Worm (Caenorhabditis elegans): Measurements from ENCODE around the gene mth-1.

The mth-1 gene

DNA sequence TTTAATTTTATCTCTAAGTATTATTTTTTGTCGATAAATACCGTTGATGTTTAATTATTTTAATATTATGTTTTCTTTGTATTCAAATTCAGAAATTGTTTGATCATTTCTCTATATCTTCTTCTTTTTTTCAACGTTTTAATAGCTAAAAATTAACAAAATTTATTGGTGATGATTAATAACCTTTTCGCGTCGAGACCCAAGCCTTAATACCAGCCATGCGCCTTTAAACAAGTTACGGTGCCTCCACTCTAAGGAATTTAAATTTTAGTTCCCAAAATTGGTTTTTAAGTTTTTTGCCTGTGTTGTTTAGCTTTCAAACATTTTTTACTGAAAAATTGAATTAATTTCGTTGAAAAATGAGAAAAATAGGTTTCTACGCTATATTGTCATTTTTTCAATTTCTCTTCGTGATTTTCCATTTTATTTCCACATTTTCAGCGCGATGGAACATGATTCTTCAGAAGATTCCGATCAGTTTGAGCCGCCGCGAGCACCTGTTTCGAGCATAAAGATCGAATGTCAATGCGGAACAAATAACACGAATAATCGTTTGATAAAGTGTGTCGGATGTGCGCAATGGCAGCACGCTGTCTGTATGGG, 25.6 kb upstream of the mth-1 start, which contains the start of gene C16A11.3 (continued):
- peak; percentile 64 for TF ChIP-seq snpc-1.3 (tag; optimal IDR thresholded peaks at IDR 0.05; ENCODE audit: insufficient read depth)
- no peak for TF ChIP-seq B0336.3 (GFP tag; IDR thresholded peaks at IDR 0.05)
- peak; percentile 87 for TF ChIP-seq madf-6 (GFP tag; IDR thresholded peaks at IDR 0.05)
- peak; percentile 48 for TF ChIP-seq madf-8 (GFP tag; conservative IDR thresholded peaks at IDR 0.05)
- TF ChIP-seq lin-54 (GFP tag; optimal IDR thresholded peaks at IDR 0.05), result peak; percentile 12
- TF ChIP-seq ztf-28 (GFP tag; IDR thresholded peaks at IDR 0.05), result no peak
- no peak for TF ChIP-seq dpff-1 (tag; optimal IDR thresholded peaks at IDR 0.05)
- peak; percentile 65 for TF ChIP-seq snpc-3.4 (tag; optimal IDR thresholded peaks at IDR 0.05)
- peak; percentile 72 for TF ChIP-seq ekl-4 (GFP tag; IDR thresholded peaks at IDR 0.05)
- TF ChIP-seq lsl-1 (GFP tag; optimal IDR thresholded peaks at IDR 0.05), result peak; percentile 75
- peak in 1 of 3 experiments; percentile 32 for TF ChIP-seq lin-35 (GFP tag; optimal IDR thresholded peaks at IDR 0.05)
- peak; percentile 70 for TF ChIP-seq unc-130 (GFP tag; optimal IDR thresholded peaks at IDR 0.05)
- peak; percentile 70; the same call in 1 of the 2 replicates for TF ChIP-seq attf-6 (GFP tag; IDR thresholded peaks at IDR 0.05)
- no peak for TF ChIP-seq T07F8.4 (tag; optimal IDR thresholded peaks at IDR 0.05)
- 0 out of 2 replicates have a peak, but pooled peaks have one; percentile 74 for TF ChIP-seq nfya-2 (GFP tag; IDR thresholded peaks at IDR 0.05)
- TF ChIP-seq hrde-1 (tag; optimal IDR thresholded peaks at IDR 0.05; ENCODE audit: borderline replicate concordance), result peak; percentile 91
- no peak for TF ChIP-seq let-526 (GFP tag; IDR thresholded peaks at IDR 0.05)
- peak; percentile 41 for TF ChIP-seq F10E7.11 (tag; optimal IDR thresholded peaks at IDR 0.05)
- peak; percentile 76; the same call in 1 of the 2 replicates for TF ChIP-seq Y56A3A.18 (GFP tag; IDR thresholded peaks at IDR 0.05)
- peak; percentile 91 for TF ChIP-seq F49E8.2 (tag; optimal IDR thresholded peaks at IDR 0.05; ENCODE audit: insufficient read depth)

DNA sequence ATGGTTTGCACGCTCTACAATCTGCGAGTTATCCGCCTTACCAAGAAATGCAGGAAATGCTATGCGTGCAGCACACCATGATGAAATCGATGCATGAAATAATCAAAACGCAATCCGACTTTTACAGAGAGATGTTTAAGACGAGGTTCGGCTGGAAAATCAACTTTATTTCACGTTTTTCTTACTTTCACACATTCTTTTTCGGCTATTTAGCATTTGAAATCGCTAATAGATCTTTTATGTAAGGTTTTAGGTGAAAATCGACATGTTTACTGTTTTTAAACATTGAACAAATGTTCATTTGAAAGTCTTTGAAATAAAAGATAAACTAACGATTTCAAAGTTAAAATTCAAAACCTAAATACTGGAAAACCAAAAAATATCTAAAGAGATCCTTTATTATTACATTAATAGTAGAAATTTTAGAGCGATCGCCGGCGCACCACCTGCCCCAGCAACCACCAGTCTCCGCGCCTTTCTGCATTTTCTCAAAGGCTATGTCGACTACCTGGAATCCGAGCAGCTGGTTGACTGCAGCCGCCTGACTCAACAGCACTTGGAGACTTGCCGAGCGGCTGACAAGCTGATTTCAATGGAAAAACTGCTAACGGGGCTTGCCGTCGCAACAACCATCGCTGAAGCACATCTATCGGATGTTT, 24.7 kb upstream of the mth-1 start:
- peak; percentile 38; the same call in 1 of the 2 replicates for TF ChIP-seq mcd-1 (GFP tag; IDR thresholded peaks at IDR 0.05)
- TF ChIP-seq nhr-90 (tag; optimal IDR thresholded peaks at IDR 0.05), result no peak
- TF ChIP-seq hlh-12 (tag; optimal IDR thresholded peaks at IDR 0.05), result no peak
- TF ChIP-seq egrh-3 (GFP tag; IDR thresholded peaks at IDR 0.05), result 0 out of 2 replicates have a peak, but pooled peaks have one; percentile 13
- TF ChIP-seq ama-1 (optimal IDR thresholded peaks at IDR 0.05), result no peak
- no peak for TF ChIP-seq ama-1 (GFP tag; optimal IDR thresholded peaks at IDR 0.05)
- TF ChIP-seq snpc-1.1 (tag; optimal IDR thresholded peaks at IDR 0.05; ENCODE audit: insufficient read depth), result no peak
- TF ChIP-seq rec-8 (tag; optimal IDR thresholded peaks at IDR 0.05), result no peak
- 0 out of 2 replicates have a peak, but pooled peaks have one; percentile 25 for TF ChIP-seq aptf-3 (GFP tag; IDR thresholded peaks at IDR 0.05)
- no peak for TF ChIP-seq snpc-3.4 (tag; optimal IDR thresholded peaks at IDR 0.05)
- no peak for TF ChIP-seq lin-40 (tag; optimal IDR thresholded peaks at IDR 0.05)
- peak; percentile 25 for TF ChIP-seq lsl-1 (GFP tag; optimal IDR thresholded peaks at IDR 0.05)
- 0 out of 2 replicates have a peak, but pooled peaks have one; percentile 30 for TF ChIP-seq F39B2.1 (GFP tag; IDR thresholded peaks at IDR 0.05)
- TF ChIP-seq mxl-1 (tag; optimal IDR thresholded peaks at IDR 0.05), result peak; percentile 5
- TF ChIP-seq zfh-2 (GFP tag; conservative IDR thresholded peaks at IDR 0.05), result peak; percentile 74
- peak; percentile 49 for TF ChIP-seq F33H1.4 (GFP tag; IDR thresholded peaks at IDR 0.05)
- TF ChIP-seq F57A8.1 (GFP tag; optimal IDR thresholded peaks at IDR 0.05), result no peak
- peak; percentile 10 for TF ChIP-seq chd-7 (tag; optimal IDR thresholded peaks at IDR 0.05)
- TF ChIP-seq lin-35 (GFP tag; optimal IDR thresholded peaks at IDR 0.05), result no peak
- no peak for TF ChIP-seq unc-130 (GFP tag; optimal IDR thresholded peaks at IDR 0.05)
- TF ChIP-seq F49E8.2 (tag; optimal IDR thresholded peaks at IDR 0.05; ENCODE audit: insufficient read depth), result peak; percentile 69
- peak; percentile 21 for TF ChIP-seq tbp1 (GFP tag; optimal IDR thresholded peaks at IDR 0.05)
- no peak for TF ChIP-seq K12H6.12 (tag; optimal IDR thresholded peaks at IDR 0.05)
- TF ChIP-seq lin-54 (GFP tag; optimal IDR thresholded peaks at IDR 0.05), result peak; percentile 18
- TF ChIP-seq hmg-1.2 (GFP tag; IDR thresholded peaks at IDR 0.05), result 0 out of 2 replicates have a peak, but pooled peaks have one; percentile 24
- TF ChIP-seq cebp-2 (GFP tag; IDR thresholded peaks at IDR 0.05), result peak; percentile 91
- TF ChIP-seq nfyb-1 (GFP tag; IDR thresholded peaks at IDR 0.05), result 0 out of 2 replicates have a peak, but pooled peaks have one; percentile 35
- TF ChIP-seq B0336.3 (GFP tag; IDR thresholded peaks at IDR 0.05), result peak; percentile 77
- TF ChIP-seq hsf-1 (GFP tag; IDR thresholded peaks at IDR 0.05), result peak; percentile 49; the same call in 1 of the 2 replicates
- TF ChIP-seq let-526 (GFP tag; IDR thresholded peaks at IDR 0.05), result no peak
- no peak for TF ChIP-seq mes-4 (tag; optimal IDR thresholded peaks at IDR 0.05)
